Worm (Caenorhabditis elegans) whole organism, L4 larva: ENCODE results near the gene nuo-3.

Experiments used
- D1046.2 ChIP-seq: fragments of 200-800 bp; sonication (Bioruptor generic); IDR thresholded peaks from 2 replicates; pipeline ENCODE4 v1.3.6; 2022; ENCODE audit warnings: missing genetic modification characterization, missing compliant biosample characterization
- F10B5.3 ChIP-seq: sonication (generic microtip); optimal IDR thresholded peaks from 2 replicates; lab custom pipeline; 2016; ENCODE audit warnings: mild to moderate bottlenecking, missing genetic modification characterization, missing compliant biosample characterization
- F26F4.8 ChIP-seq: fragments of 200-800 bp; sonication (Bioruptor generic); conservative IDR thresholded peaks from 2 replicates; pipeline ENCODE4 v1.3.6; 2022; ENCODE audit warnings: missing genetic modification characterization, missing compliant biosample characterization
- F49E8.2 ChIP-seq: sonication (generic microtip); optimal IDR thresholded peaks from 2 replicates; lab custom pipeline; 2016; ENCODE audit warnings: missing compliant biosample characterization, mild to moderate bottlenecking, missing genetic modification characterization, borderline replicate concordance
- ZK546.5 ChIP-seq, 2 experiments: sonication (generic microtip); optimal IDR thresholded peaks; 2 replicates each; lab custom pipeline; 2017; ENCODE audit warnings: missing biosample characterization in 2 of 2, missing genetic modification characterization in 2 of 2
- aha-1 ChIP-seq: fragments of 150-350 bp; peaks from one replicate; lab custom pipeline; 2014; ENCODE audit warnings: missing biosample characterization, missing genetic modification characterization
- ceh-28 ChIP-seq: fragments of 150-350 bp; optimal IDR thresholded peaks from 2 replicates; lab custom pipeline; 2014; ENCODE audit warnings: missing biosample characterization, missing genetic modification reagents, missing genetic modification characterization
- ceh-32 ChIP-seq: sonication (generic microtip); optimal IDR thresholded peaks from 2 replicates; lab custom pipeline; 2016; ENCODE audit warnings: mild to moderate bottlenecking, missing genetic modification characterization, missing compliant biosample characterization; ENCODE audit not compliant: poor library complexity
- ceh-82 ChIP-seq: sonication (generic microtip); optimal IDR thresholded peaks from 2 replicates; lab custom pipeline; 2017; ENCODE audit warnings: missing biosample characterization, missing genetic modification characterization
- ces-1 ChIP-seq: fragments of 150-350 bp; sonication (generic microtip); optimal IDR thresholded peaks from 4 replicates; lab custom pipeline; 2014; ENCODE audit warnings: missing biosample characterization, missing genetic modification reagents, missing genetic modification characterization
- cey-2 ChIP-seq: sonication (generic microtip); optimal IDR thresholded peaks from 3 replicates; lab custom pipeline; 2017; ENCODE audit warnings: missing genetic modification characterization, mild to moderate bottlenecking, missing compliant biosample characterization, antibody characterized with exemption, borderline replicate concordance; ENCODE audit not compliant: insufficient read depth
- daf-16 ChIP-seq, 3 experiments: sonication (generic microtip); optimal IDR thresholded peaks; 2 replicates each; lab custom pipeline; 2016 to 2017; ENCODE audit warnings: missing genetic modification characterization in 3 of 3, missing genetic modification reagents in 3 of 3, mild to moderate bottlenecking in 2 of 3, missing compliant biosample characterization in 2 of 3, missing biosample characterization in 1 of 3, moderate library complexity in 1 of 3
- dmd-6 ChIP-seq: fragments of 200-800 bp; sonication (Bioruptor generic); IDR thresholded peaks from 2 replicates; pipeline ENCODE4 v1.3.6; 2022; ENCODE audit warnings: missing genetic modification reagents, missing genetic modification characterization, missing compliant biosample characterization
- dve-1 ChIP-seq: sonication (generic microtip); optimal IDR thresholded peaks from 2 replicates; lab custom pipeline; 2017; ENCODE audit warnings: antibody characterized with exemption, mild to moderate bottlenecking, missing genetic modification characterization, missing compliant biosample characterization; ENCODE audit not compliant: insufficient read depth
- egl-27 ChIP-seq: sonication (generic microtip); optimal IDR thresholded peaks from 3 replicates; lab custom pipeline; 2017; ENCODE audit warnings: missing biosample characterization, missing genetic modification reagents, missing genetic modification characterization
- egl-43 ChIP-seq: fragments of 200-800 bp; sonication (Bioruptor generic); IDR thresholded peaks from 2 replicates; pipeline ENCODE4 v1.3.6; 2022; ENCODE audit warnings: missing genetic modification reagents, missing genetic modification characterization, missing compliant biosample characterization
- hif-1 ChIP-seq, 2 experiments: sonication (generic microtip); optimal IDR thresholded peaks; 2 replicates each; lab custom pipeline; 2016 to 2017; ENCODE audit warnings: missing compliant biosample characterization in 2 of 2, missing genetic modification characterization in 2 of 2, missing genetic modification reagents in 2 of 2, missing genotype in 2 of 2, mild to moderate bottlenecking in 1 of 2
- hlh-30 ChIP-seq: sonication (generic microtip); optimal IDR thresholded peaks from 2 replicates; lab custom pipeline; 2017; ENCODE audit warnings: antibody characterized with exemption, mild to moderate bottlenecking, missing genetic modification characterization, missing compliant biosample characterization; ENCODE audit not compliant: insufficient read depth
- hmg-1.1 ChIP-seq: fragments of 200-800 bp; sonication (Bioruptor generic); IDR thresholded peaks from 2 replicates; pipeline ENCODE4 v1.3.6; 2022; ENCODE audit warnings: missing genetic modification reagents, missing genetic modification characterization, missing compliant biosample characterization
- lin-13 ChIP-seq: fragments of 150-350 bp; optimal IDR thresholded peaks from 2 replicates; lab custom pipeline; 2014; ENCODE audit warnings: missing biosample characterization, missing genetic modification reagents, missing genetic modification characterization
- lin-39 ChIP-seq: fragments of 150-350 bp; optimal IDR thresholded peaks from 2 replicates; lab custom pipeline; 2014; ENCODE audit warnings: missing biosample characterization, missing genetic modification reagents, missing genetic modification characterization
- lir-3 ChIP-seq: sonication (generic microtip); optimal IDR thresholded peaks from 2 replicates; lab custom pipeline; 2016; ENCODE audit warnings: mild to moderate bottlenecking, missing genetic modification characterization, missing compliant biosample characterization
- lsy-2 ChIP-seq, 2 experiments: fragments of 150-350 bp in 1 of 2; sonication (generic microtip) in 1 of 2; optimal IDR thresholded peaks; 2 replicates each; lab custom pipeline; 2014 to 2017; ENCODE audit warnings: missing biosample characterization in 2 of 2, missing genetic modification characterization in 2 of 2
- madf-9 ChIP-seq: fragments of 200-800 bp; sonication (Bioruptor generic); conservative IDR thresholded peaks from 2 replicates; pipeline ENCODE4 v1.3.6; 2022; ENCODE audit warnings: missing genetic modification reagents, missing genetic modification characterization, missing compliant biosample characterization
- mdl-1 ChIP-seq, 2 experiments: fragments of 150-350 bp in 1 of 2; sonication (generic microtip) in 1 of 2; optimal IDR thresholded peaks; 2 replicates each; lab custom pipeline; 2014 to 2017; ENCODE audit warnings: missing biosample characterization in 2 of 2, missing genetic modification characterization in 2 of 2
- mes-2 ChIP-seq: sonication (generic microtip); optimal IDR thresholded peaks from 2 replicates; lab custom pipeline; 2016; ENCODE audit warnings: missing genotype, mild to moderate bottlenecking, missing genetic modification characterization, missing compliant biosample characterization; ENCODE audit not compliant: poor library complexity, severe bottlenecking
- mxl-2 ChIP-seq: fragments of 200-800 bp; sonication (Bioruptor generic); conservative IDR thresholded peaks from 2 replicates; pipeline ENCODE4 v1.3.6; 2022; ENCODE audit warnings: missing genetic modification reagents, missing genetic modification characterization, missing compliant biosample characterization
- nhr-237 ChIP-seq: sonication (generic microtip); optimal IDR thresholded peaks from 2 replicates; lab custom pipeline; 2017; ENCODE audit warnings: missing biosample characterization, missing genetic modification characterization
- nhr-25 ChIP-seq: sonication (generic microtip); optimal IDR thresholded peaks from 2 replicates; lab custom pipeline; 2017; ENCODE audit warnings: missing genetic modification characterization, mild to moderate bottlenecking, missing compliant biosample characterization, antibody characterized with exemption, moderate library complexity, borderline replicate concordance; ENCODE audit not compliant: insufficient read depth
- nhr-41 ChIP-seq: fragments of 200-800 bp; sonication (Bioruptor generic); IDR thresholded peaks from 2 replicates; pipeline ENCODE4 v1.3.6; 2022; ENCODE audit warnings: missing genetic modification reagents, missing genetic modification characterization, missing compliant biosample characterization
- nhr-6 ChIP-seq: fragments of 150-350 bp; optimal IDR thresholded peaks from 2 replicates; lab custom pipeline; 2014; ENCODE audit warnings: missing biosample characterization, missing genetic modification characterization
- nhr-77 ChIP-seq: fragments of 150-350 bp; optimal IDR thresholded peaks from 2 replicates; lab custom pipeline; 2014; ENCODE audit warnings: missing biosample characterization, missing genetic modification characterization
- php-3 ChIP-seq: fragments of 200-800 bp; sonication (Bioruptor generic); IDR thresholded peaks from 2 replicates; pipeline ENCODE4 v1.3.6; 2022; ENCODE audit warnings: missing genetic modification reagents, missing genetic modification characterization, missing compliant biosample characterization
- sdz-12 ChIP-seq: fragments of 200-800 bp; sonication (Bioruptor generic); optimal IDR thresholded peaks from 2 replicates; lab custom pipeline; 2018; ENCODE audit warnings: mild to moderate bottlenecking, missing genetic modification characterization, missing compliant biosample characterization
- snpc-1.2 ChIP-seq: fragments of 200-800 bp; sonication (Bioruptor generic); IDR thresholded peaks from 2 replicates; pipeline ENCODE4 v1.3.6; 2022; ENCODE audit warnings: missing genetic modification reagents, missing genetic modification characterization, missing compliant biosample characterization
- snpc-4 ChIP-seq: fragments of 150-350 bp; optimal IDR thresholded peaks from 2 replicates; lab custom pipeline; 2014; ENCODE audit warnings: missing biosample characterization, missing genetic modification characterization
- unc-62 ChIP-seq, 3 experiments: fragments of 150-350 bp in 1 of 3; sonication (generic microtip); optimal IDR thresholded peaks in 2 of 3; peaks in 1 of 3; 1 replicate in 1 of 3; 2 replicates in 2 of 3; lab custom pipeline; 2014 to 2017; ENCODE audit warnings: missing biosample characterization in 3 of 3, missing genetic modification characterization in 3 of 3, missing genetic modification reagents in 3 of 3, missing genotype in 1 of 3
- zip-11 ChIP-seq: fragments of 200-800 bp; sonication (Bioruptor generic); IDR thresholded peaks from 2 replicates; pipeline ENCODE4 v1.3.6; 2022; ENCODE audit warnings: missing genetic modification characterization, missing compliant biosample characterization

Gene nuo-3

DNA sequence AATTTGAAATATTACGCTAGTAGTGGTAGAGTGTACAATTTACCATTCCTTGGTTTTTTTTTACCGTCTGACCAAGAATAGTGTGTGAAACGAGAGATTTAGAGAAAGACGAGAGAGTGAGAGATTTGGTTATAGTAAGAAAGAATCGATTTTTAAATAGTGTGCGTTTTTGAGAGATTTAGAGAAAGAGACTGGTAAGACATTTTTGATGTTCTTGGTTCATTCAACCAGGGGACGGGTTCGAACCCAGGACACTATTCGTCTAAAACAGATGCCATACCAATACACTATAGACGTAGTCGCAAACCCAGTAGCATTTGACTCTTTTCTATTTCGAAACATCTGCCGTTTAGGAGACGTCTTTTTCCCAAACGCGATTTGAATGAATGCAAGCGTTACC lies 40.8 kb upstream of the nuo-3 start (continued):
- TF ChIP-seq ceh-28 (tag; lab: Kevin White, UChicago), result peak; percentile 21
- TF ChIP-seq unc-62 (GFP tag; optimal IDR thresholded peaks at IDR 0.05 in 1 of 2; lab: Kevin White, UChicago), result no peak
- TF ChIP-seq unc-62 (tag; optimal IDR thresholded peaks at IDR 0.05; lab: Kevin White, UChicago), result no peak
- TF ChIP-seq ZK546.5 (tag; optimal IDR thresholded peaks at IDR 0.05; lab: Kevin White, UChicago), result no peak
- no peak for TF ChIP-seq nhr-77 (tag; lab: Kevin White, UChicago)
- TF ChIP-seq ceh-82, result no peak
- no peak; the same call in 1 of the 2 replicates for TF ChIP-seq dmd-6 (GFP tag; lab: Robert Waterston, UW)
- peak; percentile 68 for TF ChIP-seq hlh-30 (tag; lab: Kevin White, UChicago)
- no peak for TF ChIP-seq mxl-2
- peak; percentile 79 for TF ChIP-seq F49E8.2 (tag; lab: Kevin White, UChicago)
- no peak for TF ChIP-seq nhr-6 (tag; lab: Kevin White, UChicago)
- TF ChIP-seq zip-11 (GFP tag; lab: Robert Waterston, UW), result no peak
- TF ChIP-seq hif-1 (tag; optimal IDR thresholded peaks at IDR 0.05; lab: Kevin White, UChicago), result peak; percentile 32 to 51
- no peak for TF ChIP-seq D1046.2 (GFP tag; lab: Robert Waterston, UW)
- TF ChIP-seq nhr-237 (tag; lab: Kevin White, UChicago), result peak; percentile 20
- no peak for TF ChIP-seq lin-39 (tag; lab: Kevin White, UChicago)
- TF ChIP-seq mdl-1 (tag; optimal IDR thresholded peaks at IDR 0.05; lab: Kevin White, UChicago), result no peak
- no peak for TF ChIP-seq ceh-32
- peak; percentile 80 for TF ChIP-seq lin-13
- peak; percentile 90 for TF ChIP-seq nhr-25
- peak; percentile 72 for TF ChIP-seq cey-2

DNA sequence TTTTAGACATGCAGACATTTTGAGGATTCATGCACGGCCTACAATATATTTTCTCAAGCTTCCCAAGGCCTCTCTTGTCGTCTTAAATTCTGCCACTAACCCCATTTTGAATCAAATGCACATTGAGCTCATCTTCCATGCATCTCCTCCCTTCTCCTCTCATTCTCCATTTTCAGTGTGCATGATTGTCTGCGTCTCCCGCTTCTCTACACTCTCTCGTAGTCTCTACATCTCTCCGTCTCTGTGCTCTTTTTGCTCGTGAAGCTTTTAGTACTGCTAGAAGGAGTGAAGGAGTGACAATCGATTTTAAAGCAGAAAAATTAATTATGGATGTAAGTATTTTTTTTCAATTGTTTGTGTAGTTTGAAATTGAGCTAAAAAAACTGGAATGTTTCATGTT lies 39.5 kb upstream of the nuo-3 start, which contains the start of gene Y57G11C.22:
Gene Y57G11C.22 (plus strand): TSS at position 327 of the 400 bp plus-strand sequence.
- TF ChIP-seq mes-2 (tag; lab: Kevin White, UChicago) (no peak), daf-16 (GFP tag; optimal IDR thresholded peaks at IDR 0.05; lab: Kevin White, UChicago) (no peak), daf-16 (tag; optimal IDR thresholded peaks at IDR 0.05; lab: Kevin White, UChicago) (peak; percentile 28), aha-1 (tag; lab: Kevin White, UChicago) (peak; percentile 83), nhr-237 (tag; lab: Kevin White, UChicago) (no peak), hlh-30 (tag; lab: Kevin White, UChicago) (peak; percentile 10), lsy-2 (tag; optimal IDR thresholded peaks at IDR 0.05; lab: Kevin White, UChicago) (peak in 1 of 2 experiments; percentile 47), madf-9 (no peak), hmg-1.1 (peak; percentile 65)
- TF ChIP-seq, all 104 proteins: peak for 5

ce11 chrIV:14833537-14833936 lies 36.2 kb upstream of the nuo-3 start:
- TF ChIP-seq egl-27 (tag; lab: Kevin White, UChicago) (no peak), snpc-4 (tag; lab: Kevin White, UChicago) (no peak), egl-43 (no peak), D1046.2 (GFP tag; lab: Robert Waterston, UW) (no peak), nhr-237 (tag; lab: Kevin White, UChicago) (no peak), dve-1 (tag; lab: Kevin White, UChicago) (peak; percentile 29), sdz-12 (GFP tag; lab: Kevin White, UChicago) (no peak), php-3 (GFP tag; lab: Robert Waterston, UW) (0 out of 2 replicates have a peak, but pooled peaks have one; percentile 17), ceh-28 (tag; lab: Kevin White, UChicago) (no peak), nhr-41 (no peak), unc-62 (GFP tag; optimal IDR thresholded peaks at IDR 0.05 in 1 of 2; lab: Kevin White, UChicago) (no peak), unc-62 (tag; optimal IDR thresholded peaks at IDR 0.05; lab: Kevin White, UChicago) (no peak), ces-1 (no peak), snpc-1.2 (GFP tag; lab: Robert Waterston, UW) (no peak), F10B5.3 (no peak), daf-16 (GFP tag; optimal IDR thresholded peaks at IDR 0.05; lab: Kevin White, UChicago) (no peak), daf-16 (tag; optimal IDR thresholded peaks at IDR 0.05; lab: Kevin White, UChicago) (peak; percentile 28), lir-3 (tag; lab: Kevin White, UChicago) (no peak), F26F4.8 (no peak)
- TF ChIP-seq, all 104 proteins: peak for 3
